Fruit fly (Drosophila melanogaster): ENCODE results near the gene ohgt.

dm6 chr3R:10080699-10081098 lies 31.7 kb downstream of the ohgt start:
- TF ChIP-seq GATAd (GFP tag; optimal IDR thresholded peaks at IDR 0.05) (no peak), psq (GFP tag; optimal IDR thresholded peaks at IDR 0.05) (no peak), ey (GFP tag; optimal IDR thresholded peaks at IDR 0.05) (no peak), Dif (GFP tag; optimal IDR thresholded peaks at IDR 0.05; ENCODE audit: partially characterized antibody) (no peak), brk (GFP tag; optimal IDR thresholded peaks at IDR 0.05) (no peak), Vsx2 (GFP tag; optimal IDR thresholded peaks at IDR 0.05; ENCODE audit: partially characterized antibody) (no peak)

Measured in whole organism, wandering third instar larva.